Fruit fly (Drosophila melanogaster) whole organism, embryonic: ENCODE results near the gene CG5592.

Experiments used
- Adf1 ChIP-seq: fragments of 200-800 bp; sonication (Bioruptor generic); IDR thresholded peaks from 2 replicates; pipeline ENCODE4 v1.3.6; 2022; ENCODE audit warnings: missing biosample characterization, missing genetic modification characterization
- C15 ChIP-seq: fragments of 200-800 bp; sonication (Bioruptor generic); IDR thresholded peaks from 3 replicates; pipeline ENCODE4 v1.3.6; 2022; ENCODE audit warnings: missing biosample characterization, missing genetic modification characterization
- CG10147 ChIP-seq: fragments of 200-800 bp; sonication (Bioruptor generic); optimal IDR thresholded peaks from 2 replicates; lab custom pipeline; 2019; ENCODE audit warnings: missing biosample characterization, mild to moderate bottlenecking, missing genetic modification characterization, moderate library complexity
- CG12071 ChIP-seq: fragments of 200-800 bp; sonication (Bioruptor generic); optimal IDR thresholded peaks from 3 replicates; lab custom pipeline; 2018; ENCODE audit warnings: missing biosample characterization, mild to moderate bottlenecking, missing genetic modification characterization
- CG12219 ChIP-seq: fragments of 200-800 bp; sonication (Bioruptor generic); optimal IDR thresholded peaks from 3 replicates; lab custom pipeline; 2018; ENCODE audit warnings: missing biosample characterization, mild to moderate bottlenecking, missing genetic modification characterization
- CG12769 ChIP-seq: fragments of 200-800 bp; sonication (Bioruptor generic); optimal IDR thresholded peaks from 2 replicates; lab custom pipeline; 2019; ENCODE audit warnings: missing biosample characterization, mild to moderate bottlenecking, missing genetic modification characterization, moderate library complexity
- CG13624 ChIP-seq: fragments of 200-800 bp; sonication (Bioruptor generic); optimal IDR thresholded peaks from 2 replicates; lab custom pipeline; 2016; ENCODE audit warnings: missing biosample characterization, missing genetic modification characterization
- CG14441 ChIP-seq: fragments of 200-800 bp; sonication (Bioruptor generic); IDR thresholded peaks from 2 replicates; pipeline ENCODE4 v1.3.6; 2022; ENCODE audit warnings: missing biosample characterization, missing genetic modification characterization
- CG1603 ChIP-seq: fragments of 200-800 bp; sonication (Bioruptor generic); optimal IDR thresholded peaks from 2 replicates; lab custom pipeline; 2019; ENCODE audit warnings: missing biosample characterization, mild to moderate bottlenecking, missing genetic modification characterization, moderate library complexity
- CG1647 ChIP-seq: fragments of 200-800 bp; sonication (Bioruptor generic); optimal IDR thresholded peaks from 3 replicates; lab custom pipeline; 2016; ENCODE audit warnings: missing biosample characterization, missing genetic modification characterization
- CG17186 ChIP-seq: fragments of 200-800 bp; sonication (Bioruptor generic); optimal IDR thresholded peaks from 3 replicates; lab custom pipeline; 2017; ENCODE audit warnings: missing biosample characterization, missing genetic modification reagents, missing genetic modification characterization
- CG17361 ChIP-seq: fragments of 200-800 bp; sonication (Bioruptor generic); IDR thresholded peaks from 3 replicates; pipeline ENCODE4 v1.3.6; 2022; ENCODE audit warnings: missing biosample characterization, missing genetic modification characterization
- CG2120 ChIP-seq: fragments of 200-800 bp; sonication (Bioruptor generic); optimal IDR thresholded peaks from 3 replicates; lab custom pipeline; 2016; ENCODE audit warnings: missing biosample characterization, missing genetic modification characterization
- CG32532 ChIP-seq: fragments of 200-800 bp; sonication (Bioruptor generic); IDR thresholded peaks from 2 replicates; pipeline ENCODE4 v1.3.6; 2022; ENCODE audit warnings: missing biosample characterization, missing genetic modification characterization
- CG3995 ChIP-seq: fragments of 200-800 bp; sonication (Bioruptor generic); optimal IDR thresholded peaks from 3 replicates; lab custom pipeline; 2016; ENCODE audit warnings: missing biosample characterization, missing genetic modification characterization
- CG7745 ChIP-seq: fragments of 200-800 bp; sonication (Bioruptor generic); optimal IDR thresholded peaks from 2 replicates; lab custom pipeline; 2018; ENCODE audit warnings: missing biosample characterization, mild to moderate bottlenecking, missing genetic modification characterization, moderate library complexity
- CG8089 ChIP-seq: fragments of 200-800 bp; sonication (Bioruptor generic); optimal IDR thresholded peaks from 3 replicates; lab custom pipeline; 2016; ENCODE audit warnings: missing biosample characterization, missing genetic modification characterization
- CG8290 ChIP-seq, 3 experiments: fragments of 200-800 bp; sonication (Bioruptor generic); optimal IDR thresholded peaks; 2 replicates each; lab custom pipeline; 2016 to 2019; ENCODE audit warnings: missing biosample characterization in 3 of 3, missing genetic modification characterization in 3 of 3, mild to moderate bottlenecking in 2 of 3, moderate library complexity in 1 of 3
- CG9609 ChIP-seq: fragments of 200-800 bp; sonication (Bioruptor generic); optimal IDR thresholded peaks from 3 replicates; lab custom pipeline; 2016; ENCODE audit warnings: missing biosample characterization, missing genetic modification characterization
- CTCF ChIP-seq: fragments of 200-800 bp; sonication (Bioruptor generic); optimal IDR thresholded peaks from 2 replicates; lab custom pipeline; 2017; ENCODE audit warnings: missing biosample characterization, mild to moderate bottlenecking, missing genetic modification characterization, moderate library complexity
- CkIIα-i1 ChIP-seq: fragments of 200-800 bp; sonication (Bioruptor generic); IDR thresholded peaks from 2 replicates; pipeline ENCODE4 v1.3.6; 2022; ENCODE audit warnings: missing biosample characterization, missing genetic modification characterization
- E2f1 ChIP-seq: fragments of 200-800 bp; sonication (Bioruptor generic); IDR thresholded peaks from 2 replicates; pipeline ENCODE4 v1.3.6; 2022; ENCODE audit warnings: missing biosample characterization, missing genetic modification characterization
- E2f2 ChIP-seq: fragments of 200-800 bp; sonication (Bioruptor generic); IDR thresholded peaks from 2 replicates; pipeline ENCODE4 v1.3.6; 2022; ENCODE audit warnings: missing biosample characterization, missing genetic modification characterization
- Ets65A ChIP-seq: fragments of 200-800 bp; sonication (Bioruptor generic); peaks from one replicate; lab custom pipeline; 2016; ENCODE audit warnings: missing biosample characterization, missing genetic modification characterization
- H15 ChIP-seq: fragments of 200-800 bp; sonication (Bioruptor generic); IDR thresholded peaks from 3 replicates; pipeline ENCODE4 v1.3.6; 2022; ENCODE audit warnings: missing biosample characterization, missing genetic modification characterization
- HmgD ChIP-seq: fragments of 200-800 bp; sonication (Bioruptor generic); optimal IDR thresholded peaks from 3 replicates; lab custom pipeline; 2016; ENCODE audit warnings: missing biosample characterization, missing genetic modification characterization
- MBD-R2 ChIP-seq: fragments of 200-800 bp; sonication (Bioruptor generic); IDR thresholded peaks from 2 replicates; pipeline ENCODE4 v1.3.6; 2022; ENCODE audit warnings: missing biosample characterization, missing genetic modification characterization
- Myb ChIP-seq: fragments of 200-800 bp; sonication (Bioruptor generic); optimal IDR thresholded peaks from 2 replicates; lab custom pipeline; 2016; ENCODE audit warnings: missing biosample characterization, missing genetic modification characterization
- Ravus ChIP-seq: fragments of 200-800 bp; sonication (Bioruptor generic); IDR thresholded peaks from 2 replicates; pipeline ENCODE4 v1.3.6; 2022; ENCODE audit warnings: missing biosample characterization, missing genetic modification characterization
- Six4 ChIP-seq: fragments of 200-800 bp; sonication (Bioruptor generic); optimal IDR thresholded peaks from 2 replicates; lab custom pipeline; 2016; ENCODE audit warnings: missing biosample characterization, missing genetic modification characterization
- Sry-δ ChIP-seq: fragments of 200-800 bp; sonication (Bioruptor generic); optimal IDR thresholded peaks from 2 replicates; lab custom pipeline; 2016; ENCODE audit warnings: missing biosample characterization, missing genetic modification characterization
- Stat92E ChIP-seq, 3 experiments: fragments of >200 bp in 2 of 3; fragments of 200-800 bp in 1 of 3; sonication (Bioruptor generic) in 1 of 3; optimal IDR thresholded peaks; 2 replicates each; lab custom pipeline; 2017 to 2019; ENCODE audit warnings: missing biosample characterization in 3 of 3, missing genetic modification characterization in 3 of 3, mild to moderate bottlenecking in 1 of 3, moderate library complexity in 1 of 3
- Tbp ChIP-seq: fragments of >200 bp; optimal IDR thresholded peaks from 2 replicates; lab custom pipeline; 2018; ENCODE audit warnings: missing biosample characterization, missing genetic modification characterization
- amos ChIP-seq: fragments of 200-800 bp; sonication (Bioruptor generic); IDR thresholded peaks from 2 replicates; pipeline ENCODE4 v1.3.6; 2022; ENCODE audit warnings: missing biosample characterization, missing genetic modification characterization; ENCODE audit not compliant: partially characterized antibody
- bigmax ChIP-seq: fragments of 200-800 bp; sonication (Bioruptor generic); optimal IDR thresholded peaks from 2 replicates; lab custom pipeline; 2018; ENCODE audit warnings: missing biosample characterization, mild to moderate bottlenecking, missing genetic modification characterization
- bsh ChIP-seq, 2 experiments: fragments of 200-800 bp; sonication (Bioruptor generic); optimal IDR thresholded peaks; 2 replicates each; lab custom pipeline; 2017 to 2018; ENCODE audit warnings: mild to moderate bottlenecking in 2 of 2, missing biosample characterization in 2 of 2, missing genetic modification characterization in 2 of 2, moderate library complexity in 1 of 2
- crol ChIP-seq: fragments of 200-800 bp; sonication (Bioruptor generic); IDR thresholded peaks from 2 replicates; pipeline ENCODE4 v1.3.6; 2022; ENCODE audit warnings: missing biosample characterization, missing genetic modification characterization
- cwo ChIP-seq: fragments of 200-800 bp; sonication (Bioruptor generic); optimal IDR thresholded peaks from 3 replicates; lab custom pipeline; 2017; ENCODE audit warnings: missing biosample characterization, missing genetic modification characterization, mild to moderate bottlenecking, moderate library complexity, missing genetic modification reagents
- da ChIP-seq: fragments of 200-800 bp; sonication (Bioruptor generic); optimal IDR thresholded peaks from 2 replicates; lab custom pipeline; 2016; ENCODE audit warnings: missing biosample characterization, missing genetic modification characterization
- dpn ChIP-seq, 2 experiments: fragments of 200-800 bp; sonication (Bioruptor generic); optimal IDR thresholded peaks; 3 replicates each; lab custom pipeline; 2016; ENCODE audit warnings: missing biosample characterization in 2 of 2, missing genetic modification characterization in 2 of 2
- ewg ChIP-seq: fragments of 200-800 bp; sonication (Bioruptor generic); optimal IDR thresholded peaks from 3 replicates; lab custom pipeline; 2017; ENCODE audit warnings: mild to moderate bottlenecking, missing biosample characterization, missing genetic modification reagents, missing genetic modification characterization
- gsb ChIP-seq: fragments of 200-800 bp; sonication (Bioruptor generic); IDR thresholded peaks from 2 replicates; pipeline ENCODE4 v1.3.6; 2022; ENCODE audit warnings: missing biosample characterization, missing genetic modification characterization
- lab ChIP-seq: fragments of 200-800 bp; sonication (Bioruptor generic); optimal IDR thresholded peaks from 3 replicates; lab custom pipeline; 2017; ENCODE audit warnings: missing biosample characterization, missing genetic modification characterization, mild to moderate bottlenecking, moderate library complexity, missing genetic modification reagents
- stwl ChIP-seq: fragments of 200-800 bp; sonication (Bioruptor generic); optimal IDR thresholded peaks from 3 replicates; lab custom pipeline; 2018; ENCODE audit warnings: missing biosample characterization, mild to moderate bottlenecking, missing genetic modification characterization, moderate library complexity
- tll ChIP-seq, 2 experiments: fragments of 200-800 bp in 1 of 2; fragments of >200 bp in 1 of 2; sonication (Bioruptor generic) in 1 of 2; optimal IDR thresholded peaks; 2 replicates each; lab custom pipeline; 2017 to 2019; ENCODE audit warnings: missing biosample characterization in 2 of 2, missing genetic modification characterization in 2 of 2, mild to moderate bottlenecking in 1 of 2, moderate library complexity in 1 of 2
- tna ChIP-seq: fragments of 200-800 bp; sonication (Bioruptor generic); IDR thresholded peaks from 2 replicates; pipeline ENCODE4 v1.3.6; 2022; ENCODE audit warnings: missing biosample characterization, missing genetic modification characterization; ENCODE audit not compliant: partially characterized antibody
- trem ChIP-seq: fragments of 200-800 bp; optimal IDR thresholded peaks from 3 replicates; lab custom pipeline; 2019; ENCODE audit warnings: missing biosample characterization, mild to moderate bottlenecking, missing genetic modification characterization, moderate library complexity
- twi ChIP-seq: fragments of 200-800 bp; optimal IDR thresholded peaks from 2 replicates; lab custom pipeline; 2019; ENCODE audit warnings: missing biosample characterization, mild to moderate bottlenecking, missing genetic modification characterization, moderate library complexity
- tx ChIP-seq: fragments of 200-800 bp; sonication (Bioruptor generic); optimal IDR thresholded peaks from 2 replicates; lab custom pipeline; 2016; ENCODE audit warnings: missing biosample characterization, missing genetic modification characterization
- unc-4 ChIP-seq: fragments of 200-800 bp; sonication (Bioruptor generic); IDR thresholded peaks from 2 replicates; pipeline ENCODE4 v1.3.6; 2022; ENCODE audit warnings: missing biosample characterization, missing genetic modification characterization; ENCODE audit not compliant: partially characterized antibody

The CG5592 gene

DNA sequence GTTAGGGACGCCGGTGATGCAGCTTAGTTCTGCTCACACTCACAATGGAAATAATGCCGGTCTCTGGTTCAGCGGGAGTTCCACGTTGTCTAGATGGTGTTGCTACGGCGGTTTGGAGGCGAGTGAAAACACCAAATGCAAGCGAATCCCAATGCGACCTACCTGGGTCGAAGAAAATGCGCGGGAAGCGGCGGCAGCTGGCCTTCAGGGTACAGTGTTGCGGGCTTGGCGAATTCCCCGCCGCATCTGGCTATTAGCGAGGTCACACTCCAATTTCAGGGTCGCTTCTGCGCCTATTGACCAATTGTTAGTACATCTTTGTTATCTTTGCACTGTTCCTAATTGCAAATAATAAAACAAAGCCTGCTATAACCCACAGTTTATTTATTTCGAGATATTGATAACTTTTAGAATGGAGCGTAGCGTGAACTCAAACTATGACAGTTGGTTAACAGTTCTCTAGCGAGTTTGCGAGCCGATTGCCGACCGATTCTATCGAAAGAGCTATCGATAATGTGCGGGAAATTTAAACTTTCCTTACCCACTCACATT, 35.0 kb downstream of the CG5592 start, which contains the start of gene Rcc1 (continued):
- TF ChIP-seq tll (GFP tag; optimal IDR thresholded peaks at IDR 0.05; lab: Kevin White, UChicago) (peak in 1 of 2 experiments; percentile 77), CG32532 (GFP tag; lab: Robert Waterston, UW) (no peak), lab (GFP tag; lab: Kevin White, UChicago) (no peak), dpn (GFP tag; optimal IDR thresholded peaks at IDR 0.05; lab: Kevin White, UChicago) (peak; percentile 14 to 24), Ravus (no peak), stwl (tag; lab: Kevin White, UChicago) (peak; percentile 52), CG17186 (peak; percentile 97), cwo (GFP tag; lab: Kevin White, UChicago) (no peak), CkIIα-i1 (GFP tag; lab: Robert Waterston, UW) (no peak), amos (GFP tag; lab: Robert Waterston, UW) (peak; percentile 45), CG12071 (GFP tag; lab: Kevin White, UChicago) (no peak), CG1603 (tag; lab: Kevin White, UChicago) (peak; percentile 80), Myb (peak; percentile 64), CG9609 (GFP tag; lab: Kevin White, UChicago) (peak; percentile 8), CTCF (GFP tag; lab: Kevin White, UChicago) (peak; percentile 64), CG14441 (GFP tag; lab: Robert Waterston, UW) (no peak), CG13624 (GFP tag; lab: Kevin White, UChicago) (peak; percentile 43), CG2120 (GFP tag; lab: Kevin White, UChicago) (peak; percentile 51), MBD-R2 (GFP tag; lab: Robert Waterston, UW) (peak; percentile 72), unc-4 (GFP tag; lab: Robert Waterston, UW) (peak; percentile 64), tna (GFP tag; lab: Robert Waterston, UW) (no peak; the same call in 1 of the 2 replicates), E2f1 (GFP tag; lab: Robert Waterston, UW) (peak; percentile 89), Adf1 (peak; percentile 40; the same call in 1 of the 2 replicates), CG12219 (GFP tag; lab: Kevin White, UChicago) (no peak), da (GFP tag; lab: Kevin White, UChicago) (peak; percentile 79), trem (tag; lab: Kevin White, UChicago) (peak; percentile 87), E2f2 (GFP tag; lab: Robert Waterston, UW) (peak; percentile 94), Stat92E (GFP tag; optimal IDR thresholded peaks at IDR 0.05; lab: Kevin White, UChicago) (peak in 1 of 3 experiments; percentile 4), Sry-δ (peak; percentile 87), CG17361 (GFP tag; lab: Robert Waterston, UW) (no peak), Tbp (peak; percentile 64), CG3995 (GFP tag; lab: Kevin White, UChicago) (peak; percentile 27), CG8290 (GFP tag; optimal IDR thresholded peaks at IDR 0.05; lab: Kevin White, UChicago) (no peak), CG8290 (tag; optimal IDR thresholded peaks at IDR 0.05; lab: Kevin White, UChicago) (no peak), CG12769 (tag; lab: Kevin White, UChicago) (no peak), HmgD (GFP tag; lab: Kevin White, UChicago) (peak; percentile 75), H15 (GFP tag; lab: Robert Waterston, UW) (no peak), CG8089 (GFP tag; lab: Kevin White, UChicago) (no peak), CG10147 (GFP tag; lab: Kevin White, UChicago) (peak; percentile 18), CG1647 (peak; percentile 30), bsh (GFP tag; optimal IDR thresholded peaks at IDR 0.05; lab: Kevin White, UChicago) (no peak), tx (GFP tag; lab: Kevin White, UChicago) (peak; percentile 0), ewg (GFP tag; lab: Kevin White, UChicago) (peak; percentile 88), CG7745 (tag; lab: Kevin White, UChicago) (no peak), Six4 (GFP tag; lab: Kevin White, UChicago) (no peak), crol (GFP tag; lab: Robert Waterston, UW) (peak; percentile 49; the same call in 1 of the 2 replicates), Ets65A (peak; percentile 65), gsb (no peak), C15 (no peak), bigmax (GFP tag; lab: Kevin White, UChicago) (peak; percentile 94), twi (tag; lab: Kevin White, UChicago) (peak; percentile 20)
